Worm (Caenorhabditis elegans) whole organism, L1 larva: ENCODE results near the gene F46B6.10.

Experiments
- blmp-1 ChIP-seq: fragments of 150-350 bp; optimal IDR thresholded peaks from 2 replicates; lab custom pipeline; 2014; ENCODE audit warnings: missing biosample characterization, missing genetic modification characterization
- ces-1 ChIP-seq: fragments of 150-350 bp; optimal IDR thresholded peaks from 2 replicates; lab custom pipeline; 2014; ENCODE audit warnings: missing biosample characterization, missing genetic modification reagents, missing genetic modification characterization
- dsc-1 ChIP-seq: sonication (generic microtip); optimal IDR thresholded peaks from 2 replicates; lab custom pipeline; 2016; ENCODE audit warnings: mild to moderate bottlenecking, missing genetic modification characterization, missing compliant biosample characterization
- fos-1 ChIP-seq: fragments of 150-350 bp; optimal IDR thresholded peaks from 2 replicates; lab custom pipeline; 2014; ENCODE audit warnings: missing biosample characterization, missing genetic modification characterization
- nhr-12 ChIP-seq: sonication (generic microtip); optimal IDR thresholded peaks from 2 replicates; lab custom pipeline; 2017; ENCODE audit warnings: missing biosample characterization, missing genetic modification characterization
- nhr-237 ChIP-seq: fragments of 150-350 bp; optimal IDR thresholded peaks from 2 replicates; lab custom pipeline; 2014; ENCODE audit warnings: missing biosample characterization, missing genetic modification characterization
- nhr-77 ChIP-seq: fragments of 150-350 bp; optimal IDR thresholded peaks from 2 replicates; lab custom pipeline; 2014; ENCODE audit warnings: missing biosample characterization, missing genetic modification characterization
- rnt-1 ChIP-seq: sonication (generic microtip); optimal IDR thresholded peaks from 2 replicates; lab custom pipeline; 2016; ENCODE audit warnings: mild to moderate bottlenecking, missing genetic modification characterization, moderate library complexity, missing compliant biosample characterization
- snpc-4 ChIP-seq: fragments of 150-350 bp; optimal IDR thresholded peaks from 2 replicates; lab custom pipeline; 2014; ENCODE audit warnings: missing biosample characterization, missing genetic modification characterization

DNA sequence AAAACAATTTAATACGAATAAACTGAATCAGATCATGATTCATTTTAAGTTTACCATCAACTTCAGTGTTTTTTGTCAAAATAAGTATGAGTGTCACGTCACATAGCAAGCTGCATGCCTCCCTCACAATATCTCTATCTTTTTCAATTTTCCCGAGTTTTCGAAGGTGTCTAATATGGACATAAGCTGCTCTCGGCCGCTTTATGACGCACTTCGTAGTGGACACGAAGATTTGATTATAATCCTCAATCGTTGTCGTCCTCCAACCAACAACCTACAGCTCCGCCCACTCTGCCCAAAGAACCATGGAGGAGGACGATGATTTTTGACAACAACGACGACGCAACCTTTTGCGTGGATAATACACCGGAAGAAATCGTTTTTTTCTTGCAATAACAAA, 5.9 kb downstream of the F46B6.10 start:
- TF ChIP-seq fos-1: no peak
- TF ChIP-seq ces-1 (GFP tag; lab: Kevin White, UChicago): no peak
- TF ChIP-seq nhr-12 (tag; lab: Kevin White, UChicago): no peak
- TF ChIP-seq nhr-77 (tag; lab: Kevin White, UChicago): no peak
- no peak for TF ChIP-seq blmp-1 (tag; lab: Kevin White, UChicago)
- TF ChIP-seq dsc-1 (tag; lab: Kevin White, UChicago): peak; percentile 77
- TF ChIP-seq nhr-237 (tag; lab: Kevin White, UChicago): no peak
- no peak for TF ChIP-seq rnt-1 (tag; lab: Kevin White, UChicago)
- no peak for TF ChIP-seq snpc-4 (tag; lab: Kevin White, UChicago)
